Fruit fly (Drosophila melanogaster): Measurements from ENCODE around the gene CG46458.

- TF ChIP-seq CG8478 (optimal IDR thresholded peaks at IDR 0.05) (no peak), CTCF (optimal IDR thresholded peaks at IDR 0.05) (no peak)
Measured at dm6 chr3R:6983674-6984073, 25.5 kb upstream of the CG46458 start.
